Worm (Caenorhabditis elegans) whole organism, L1 larva: ENCODE results near the gene fis-1.

Experiments used
- Y116A8C.19 ChIP-seq: sonication (generic microtip); optimal IDR thresholded peaks from 2 replicates; lab custom pipeline; 2016; ENCODE audit warnings: missing compliant biosample characterization, missing genetic modification characterization, borderline replicate concordance
- ama-1 ChIP-seq: fragments of 150-350 bp; optimal IDR thresholded peaks from 2 replicates; lab custom pipeline; 2014
- ceh-63 ChIP-seq: fragments of 200-800 bp; sonication (Bioruptor generic); optimal IDR thresholded peaks from 2 replicates; lab custom pipeline; 2018; ENCODE audit warnings: mild to moderate bottlenecking, missing genetic modification characterization, missing compliant biosample characterization
- fkh-4 ChIP-seq: sonication (generic microtip); optimal IDR thresholded peaks from 2 replicates; lab custom pipeline; 2016; ENCODE audit warnings: missing compliant biosample characterization, missing genetic modification characterization, borderline replicate concordance
- mab-9 ChIP-seq: fragments of 200-800 bp; sonication (Bioruptor generic); IDR thresholded peaks from 2 replicates; pipeline ENCODE4 v1.3.6; 2022; ENCODE audit warnings: missing genetic modification reagents, missing genetic modification characterization, missing compliant biosample characterization
- nhr-11 ChIP-seq: fragments of 150-350 bp; optimal IDR thresholded peaks from 2 replicates; lab custom pipeline; 2014; ENCODE audit warnings: missing biosample characterization, missing genetic modification characterization
- nhr-12 ChIP-seq: sonication (generic microtip); optimal IDR thresholded peaks from 2 replicates; lab custom pipeline; 2017; ENCODE audit warnings: missing biosample characterization, missing genetic modification characterization
- nhr-76 ChIP-seq: sonication (generic microtip); optimal IDR thresholded peaks from 2 replicates; lab custom pipeline; 2017; ENCODE audit warnings: missing biosample characterization, missing genetic modification characterization
- pqm-1 ChIP-seq: sonication (generic microtip); optimal IDR thresholded peaks from 3 replicates; lab custom pipeline; 2017; ENCODE audit warnings: missing biosample characterization, missing genetic modification characterization
- snpc-4 ChIP-seq: fragments of 150-350 bp; optimal IDR thresholded peaks from 2 replicates; lab custom pipeline; 2014; ENCODE audit warnings: missing biosample characterization, missing genetic modification characterization
- sptf-1 ChIP-seq: fragments of 150-350 bp; optimal IDR thresholded peaks from 2 replicates; lab custom pipeline; 2014; ENCODE audit warnings: missing biosample characterization, missing genetic modification characterization
- unc-62 ChIP-seq: fragments of 150-350 bp; optimal IDR thresholded peaks from 2 replicates; lab custom pipeline; 2014; ENCODE audit warnings: missing biosample characterization, missing genetic modification reagents, missing genetic modification characterization

ce11 chrII:6783377-6783829 lies 28.4 kb downstream of the fis-1 start, which contains the start of gene gldi-2:
- TF ChIP-seq pqm-1 (tag; lab: Kevin White, UChicago), result no peak
- TF ChIP-seq Y116A8C.19, result no peak
- TF ChIP-seq mab-9 (GFP tag; lab: Robert Waterston, UW), result no peak
- no peak for TF ChIP-seq snpc-4
- no peak for TF ChIP-seq ama-1 (lab: Kevin White, UChicago)
- no peak for TF ChIP-seq unc-62
- no peak for TF ChIP-seq nhr-12 (tag; lab: Kevin White, UChicago)
- TF ChIP-seq ceh-63 (GFP tag; lab: Kevin White, UChicago), result no peak
- TF ChIP-seq sptf-1 (tag; lab: Kevin White, UChicago), result no peak
- no peak for TF ChIP-seq nhr-76 (tag; lab: Kevin White, UChicago)
- no peak for TF ChIP-seq nhr-11 (tag; lab: Kevin White, UChicago)
- no peak for TF ChIP-seq fkh-4 (tag; lab: Kevin White, UChicago)
